Fruit fly (Drosophila melanogaster) whole organism: ENCODE data around the gene Cpsf5.

Experiments used
- CG8478 ChIP-seq: fragments of >200 bp; optimal IDR thresholded peaks from 2 replicates; lab custom pipeline; 2018; ENCODE audit warnings: inconsistent platforms
- Dll ChIP-seq: fragments of >200 bp; optimal IDR thresholded peaks from 2 replicates; lab custom pipeline; 2017
- EcR ChIP-seq, 2 experiments: fragments of >200 bp; optimal IDR thresholded peaks; 2 replicates each; lab custom pipeline; 2017; ENCODE audit warnings: missing biosample characterization in 2 of 2, missing genetic modification characterization in 2 of 2, missing genetic modification reagents in 2 of 2
- pan ChIP-seq: fragments of >200 bp; optimal IDR thresholded peaks from 2 replicates; lab custom pipeline; 2017
- psq ChIP-seq: fragments of >200 bp; optimal IDR thresholded peaks from 2 replicates; lab custom pipeline; 2017
- usp ChIP-seq: fragments of >200 bp; optimal IDR thresholded peaks from 2 replicates; lab custom pipeline; 2017; ENCODE audit warnings: missing biosample characterization, missing genetic modification characterization, mixed read lengths

Gene Cpsf5

dm6 chr3L:9420054-9420818 is 9.4 kb downstream of the Cpsf5 start:
- TF ChIP-seq usp (GFP tag; lab: Kevin White, UChicago): no peak
- no peak for TF ChIP-seq CG8478 (lab: Kevin White, UChicago)
- no peak for TF ChIP-seq EcR (GFP tag; optimal IDR thresholded peaks at IDR 0.05; lab: Kevin White, UChicago)
- TF ChIP-seq pan (lab: Kevin White, UChicago): no peak
- no peak for TF ChIP-seq psq (lab: Kevin White, UChicago)
- no peak for TF ChIP-seq Dll (lab: Kevin White, UChicago)

dm6 chr3L:9420819-9421130 is 9.9 kb downstream of the Cpsf5 start:
- TF ChIP-seq Dll (lab: Kevin White, UChicago): no peak
- no peak for TF ChIP-seq CG8478 (lab: Kevin White, UChicago)
- TF ChIP-seq psq (lab: Kevin White, UChicago): no peak
- TF ChIP-seq EcR (GFP tag; optimal IDR thresholded peaks at IDR 0.05; lab: Kevin White, UChicago): no peak
- no peak for TF ChIP-seq pan (lab: Kevin White, UChicago)
- TF ChIP-seq usp (GFP tag; lab: Kevin White, UChicago): no peak

dm6 chr3L:9421621-9422020 is 10.8 kb downstream of the Cpsf5 start:
- TF ChIP-seq Dll (lab: Kevin White, UChicago) (no peak), usp (GFP tag; lab: Kevin White, UChicago) (no peak), EcR (GFP tag; optimal IDR thresholded peaks at IDR 0.05; lab: Kevin White, UChicago) (no peak), CG8478 (lab: Kevin White, UChicago) (no peak), pan (lab: Kevin White, UChicago) (no peak), psq (lab: Kevin White, UChicago) (no peak)

dm6 chr3L:9422135-9422534 is 11.3 kb downstream of the Cpsf5 start:
- TF ChIP-seq psq (lab: Kevin White, UChicago) (no peak), usp (GFP tag; lab: Kevin White, UChicago) (no peak), CG8478 (lab: Kevin White, UChicago) (no peak), EcR (GFP tag; optimal IDR thresholded peaks at IDR 0.05; lab: Kevin White, UChicago) (no peak), pan (lab: Kevin White, UChicago) (no peak), Dll (lab: Kevin White, UChicago) (no peak)

dm6 chr3L:9422636-9423419 is 12.0 kb downstream of the Cpsf5 start, which contains the start of gene aay:
aay (plus strand) TSS chr3L:9423253.
- TF ChIP-seq Dll (lab: Kevin White, UChicago) (no peak), psq (lab: Kevin White, UChicago) (no peak), pan (lab: Kevin White, UChicago) (no peak), usp (GFP tag; lab: Kevin White, UChicago) (no peak), EcR (GFP tag; optimal IDR thresholded peaks at IDR 0.05; lab: Kevin White, UChicago) (no peak), CG8478 (lab: Kevin White, UChicago) (no peak)

- TF ChIP-seq psq (lab: Kevin White, UChicago): no peak
- no peak for TF ChIP-seq usp (GFP tag; lab: Kevin White, UChicago)
- TF ChIP-seq Dll (lab: Kevin White, UChicago): no peak
- no peak for TF ChIP-seq EcR (GFP tag; optimal IDR thresholded peaks at IDR 0.05; lab: Kevin White, UChicago)
- TF ChIP-seq pan (lab: Kevin White, UChicago): no peak
- no peak for TF ChIP-seq CG8478 (lab: Kevin White, UChicago)
Measured at dm6 chr3L:9423757-9424527, 13.1 kb downstream of the Cpsf5 start.

dm6 chr3L:9424528-9424911 is 13.7 kb downstream of the Cpsf5 start:
- TF ChIP-seq Dll (lab: Kevin White, UChicago) (no peak), usp (GFP tag; lab: Kevin White, UChicago) (no peak), psq (lab: Kevin White, UChicago) (no peak), CG8478 (lab: Kevin White, UChicago) (no peak), EcR (GFP tag; optimal IDR thresholded peaks at IDR 0.05; lab: Kevin White, UChicago) (no peak), pan (lab: Kevin White, UChicago) (no peak)

dm6 chr3L:9425838-9426237 is 15.0 kb downstream of the Cpsf5 start:
- no peak for TF ChIP-seq psq (lab: Kevin White, UChicago)
- TF ChIP-seq pan (lab: Kevin White, UChicago): no peak
- TF ChIP-seq CG8478 (lab: Kevin White, UChicago): no peak

dm6 chr3L:9426656-9427294 is 15.9 kb downstream of the Cpsf5 start, which contains the start of the genes Atat and Shc:
Atat (minus strand) TSS chr3L:9426758.
Shc (plus strand) TSS chr3L:9427010.
- TF ChIP-seq psq (lab: Kevin White, UChicago) (no peak), EcR (GFP tag; optimal IDR thresholded peaks at IDR 0.05; lab: Kevin White, UChicago) (no peak), pan (lab: Kevin White, UChicago) (no peak), Dll (lab: Kevin White, UChicago) (no peak), CG8478 (lab: Kevin White, UChicago) (no peak), usp (GFP tag; lab: Kevin White, UChicago) (no peak)
